Fruit fly (Drosophila melanogaster) whole organism, prepupa: Measurements from ENCODE around the gene Npc2h.

Source experiments
- Blimp-1 ChIP-seq: fragments of 200-800 bp; sonication (Bioruptor generic); optimal IDR thresholded peaks from 3 replicates; lab custom pipeline; 2017; ENCODE audit warnings: missing biosample characterization, missing genetic modification characterization, mild to moderate bottlenecking, moderate library complexity, missing genetic modification reagents
- CG6854 ChIP-seq: fragments of 200-800 bp; sonication (Bioruptor generic); optimal IDR thresholded peaks from 2 replicates; lab custom pipeline; 2017; ENCODE audit warnings: missing biosample characterization, mild to moderate bottlenecking, missing genetic modification characterization
- CG8119 ChIP-seq: fragments of 200-800 bp; sonication (Bioruptor generic); IDR thresholded peaks from 3 replicates; pipeline ENCODE4 v1.3.6; 2022; ENCODE audit warnings: missing biosample characterization, missing genetic modification characterization
- Ets96B ChIP-seq: fragments of 200-800 bp; optimal IDR thresholded peaks from 2 replicates; lab custom pipeline; 2019; ENCODE audit warnings: missing biosample characterization, mild to moderate bottlenecking, missing genetic modification characterization, moderate library complexity
- Hr38 ChIP-seq: sonication (Bioruptor generic); optimal IDR thresholded peaks from 2 replicates; lab custom pipeline; 2016; ENCODE audit warnings: missing biosample characterization, missing genetic modification characterization
- Hr39 ChIP-seq: fragments of 200-800 bp; sonication (Bioruptor generic); optimal IDR thresholded peaks from 2 replicates; lab custom pipeline; 2016; ENCODE audit warnings: missing biosample characterization, missing genetic modification characterization
- Hr4 ChIP-seq: fragments of 200-800 bp; sonication (Bioruptor generic); optimal IDR thresholded peaks from 3 replicates; lab custom pipeline; 2016; ENCODE audit warnings: missing biosample characterization, missing genetic modification characterization
- OdsH ChIP-seq: fragments of 200-800 bp; sonication (Bioruptor generic); optimal IDR thresholded peaks from 3 replicates; lab custom pipeline; 2016; ENCODE audit warnings: missing biosample characterization, missing genetic modification characterization
- pdm3 ChIP-seq: fragments of 200-800 bp; sonication (Bioruptor generic); optimal IDR thresholded peaks from 3 replicates; lab custom pipeline; 2016; ENCODE audit warnings: missing biosample characterization, missing genetic modification characterization
- salr ChIP-seq, 2 experiments: fragments of 200-800 bp; sonication (Bioruptor generic); optimal IDR thresholded peaks; 3 replicates each; lab custom pipeline; 2016 to 2018; ENCODE audit warnings: missing biosample characterization in 2 of 2, missing genetic modification characterization in 2 of 2, mild to moderate bottlenecking in 1 of 2

DNA sequence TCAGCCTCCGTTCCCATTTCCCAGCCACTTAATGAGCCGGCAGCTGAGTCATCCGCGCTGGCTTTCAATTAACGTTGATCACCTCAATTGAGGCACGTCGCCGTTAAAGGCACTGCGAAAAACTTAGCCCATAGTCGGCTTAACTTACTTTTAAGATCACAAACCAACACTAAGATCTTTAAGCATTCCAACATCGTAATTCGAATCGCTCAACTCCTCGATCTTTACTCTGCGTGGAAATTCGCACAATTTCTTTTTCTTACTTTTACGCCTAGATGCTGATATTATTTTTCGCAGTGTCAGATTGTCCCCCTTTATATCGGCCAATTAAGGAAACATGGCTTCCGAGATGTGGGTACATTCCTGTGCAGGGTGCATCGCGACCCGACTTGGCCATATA is 23.7 kb downstream of the Npc2h start:
- TF ChIP-seq pdm3 (GFP tag; lab: Kevin White, UChicago): peak; percentile 14
- no peak for TF ChIP-seq salr (GFP tag; optimal IDR thresholded peaks at IDR 0.05; lab: Kevin White, UChicago)
- TF ChIP-seq CG6854 (GFP tag; lab: Kevin White, UChicago): no peak
- TF ChIP-seq OdsH (GFP tag; lab: Kevin White, UChicago): no peak
- no peak for TF ChIP-seq Blimp-1
- peak; percentile 38 for TF ChIP-seq Ets96B
- TF ChIP-seq Hr38 (GFP tag; lab: Kevin White, UChicago): no peak
- TF ChIP-seq Hr39: no peak
- no peak for TF ChIP-seq Hr4 (GFP tag; lab: Kevin White, UChicago)
- 0 out of 3 replicates have a peak, but pooled peaks have one; percentile 20 for TF ChIP-seq CG8119 (GFP tag; lab: Robert Waterston, UW)
